Fruit fly (Drosophila melanogaster): Measurements from ENCODE around the gene CSN1b.

The CSN1b gene

DNA sequence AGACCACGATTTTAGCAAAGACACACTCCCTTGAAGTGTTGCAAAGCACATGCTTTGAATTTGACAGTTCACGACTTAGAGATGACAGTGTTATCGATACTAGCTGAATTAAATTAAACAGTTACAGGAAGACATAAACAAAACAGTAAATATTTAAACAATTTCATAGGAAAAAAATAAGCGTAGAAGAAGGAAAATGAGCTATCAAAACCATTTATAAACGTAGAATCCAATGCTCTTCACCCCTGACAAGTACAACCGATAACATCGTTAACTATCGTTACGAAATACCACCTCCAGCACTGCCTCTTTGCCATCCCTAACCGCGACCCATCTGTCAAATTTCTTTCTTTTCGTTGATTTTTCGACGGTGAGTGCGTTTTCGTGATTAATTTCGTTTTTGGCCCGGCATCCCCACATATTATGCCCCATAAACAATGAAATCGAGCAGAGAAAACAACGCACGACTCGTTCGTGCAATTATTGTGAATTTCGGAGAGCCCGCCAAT, 5.9 kb downstream of the CSN1b start, which contains the start of gene RpL26:
RpL26 (plus strand) TSS at position 106 of the 509 bp plus-strand sequence.
- TF ChIP-seq CG32264 (GFP tag; optimal IDR thresholded peaks at IDR 0.05) (peak; percentile 22), dsf (GFP tag; optimal IDR thresholded peaks at IDR 0.05; ENCODE audit: borderline replicate concordance) (peak; percentile 55), Hr78 (GFP tag; optimal IDR thresholded peaks at IDR 0.05) (no peak), h (GFP tag; optimal IDR thresholded peaks at IDR 0.05) (peak; percentile 72), GATAd (GFP tag; optimal IDR thresholded peaks at IDR 0.05) (no peak), Hr83 (GFP tag; optimal IDR thresholded peaks at IDR 0.05; ENCODE audit: poor library complexity, severe bottlenecking) (peak; percentile 27), brk (GFP tag; optimal IDR thresholded peaks at IDR 0.05) (no peak), fru (GFP tag; optimal IDR thresholded peaks at IDR 0.05) (peak; percentile 77), Mio (GFP tag; optimal IDR thresholded peaks at IDR 0.05) (peak; percentile 56), lola (GFP tag; optimal IDR thresholded peaks at IDR 0.05) (no peak), dmrt93B (GFP tag; optimal IDR thresholded peaks at IDR 0.05) (no peak), br (GFP tag; optimal IDR thresholded peaks at IDR 0.05) (no peak), OdsH (GFP tag; optimal IDR thresholded peaks at IDR 0.05) (peak; percentile 75), CG9705 (GFP tag; optimal IDR thresholded peaks at IDR 0.05) (peak; percentile 71), usp (GFP tag; optimal IDR thresholded peaks at IDR 0.05) (no peak), CrebA (GFP tag; optimal IDR thresholded peaks at IDR 0.05; ENCODE audit: borderline replicate concordance) (no peak), Vsx2 (GFP tag; optimal IDR thresholded peaks at IDR 0.05; ENCODE audit: partially characterized antibody) (no peak), Rel (GFP tag; optimal IDR thresholded peaks at IDR 0.05) (no peak), Rel (tag; optimal IDR thresholded peaks at IDR 0.05) (peak; percentile 32), HLH106 (tag; optimal IDR thresholded peaks at IDR 0.05) (peak; percentile 75), Jra (GFP tag; optimal IDR thresholded peaks at IDR 0.05) (peak; percentile 81), tai (GFP tag; optimal IDR thresholded peaks at IDR 0.05) (no peak), Dfd (GFP tag; optimal IDR thresholded peaks at IDR 0.05) (no peak), woc (GFP tag; optimal IDR thresholded peaks at IDR 0.05) (peak; percentile 84), pan (optimal IDR thresholded peaks at IDR 0.05) (no peak), foxo (GFP tag; optimal IDR thresholded peaks at IDR 0.05) (peak in 1 of 2 experiments; percentile 83), Sp1 (GFP tag; optimal IDR thresholded peaks at IDR 0.05) (peak; percentile 80), Abd-B (GFP tag; optimal IDR thresholded peaks at IDR 0.05) (no peak), sage (GFP tag; optimal IDR thresholded peaks at IDR 0.05) (no peak), N (GFP tag; optimal IDR thresholded peaks at IDR 0.05) (no peak), sv (GFP tag; optimal IDR thresholded peaks at IDR 0.05) (peak; percentile 75), Dif (GFP tag; optimal IDR thresholded peaks at IDR 0.05; ENCODE audit: partially characterized antibody) (no peak), psq (GFP tag; optimal IDR thresholded peaks at IDR 0.05) (peak; percentile 57), dl (GFP tag; optimal IDR thresholded peaks at IDR 0.05; ENCODE audit: insufficient read depth in 1 of 2, partially characterized antibody in 2 of 2) (no peak), jim (GFP tag; optimal IDR thresholded peaks at IDR 0.05) (peak; percentile 47), rgr (GFP tag; optimal IDR thresholded peaks at IDR 0.05) (peak; percentile 80), ey (GFP tag; optimal IDR thresholded peaks at IDR 0.05) (peak; percentile 76), Myc (optimal IDR thresholded peaks at IDR 0.05) (peak; percentile 24), Hnf4 (GFP tag; optimal IDR thresholded peaks at IDR 0.05) (peak; percentile 83)

DNA sequence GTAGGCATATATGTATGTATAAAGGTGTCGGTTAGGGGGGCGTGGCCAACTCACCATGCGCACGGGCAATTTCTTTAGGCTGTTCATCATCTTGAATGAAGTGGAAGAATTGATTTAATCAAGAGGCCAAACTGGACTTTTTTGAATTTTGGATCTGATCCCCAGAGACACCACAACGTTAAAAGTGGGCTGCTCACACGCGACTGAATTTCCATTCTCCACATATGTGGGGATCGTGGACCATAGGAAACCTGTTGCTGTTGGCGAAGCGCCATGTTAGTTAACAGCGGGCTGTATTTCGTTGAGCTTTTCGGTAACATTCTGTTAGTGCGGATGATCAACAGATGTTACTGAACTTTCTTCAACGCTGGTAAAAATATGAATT, 6.7 kb downstream of the CSN1b start, which contains the start of gene CG3902:
CG3902 (minus strand) TSS at position 208 of the 385 bp plus-strand sequence.
- TF ChIP-seq CG9705 (GFP tag; optimal IDR thresholded peaks at IDR 0.05) (no peak), rgr (GFP tag; optimal IDR thresholded peaks at IDR 0.05) (peak; percentile 49), Sp1 (GFP tag; optimal IDR thresholded peaks at IDR 0.05) (peak; percentile 53), CrebA (GFP tag; optimal IDR thresholded peaks at IDR 0.05; ENCODE audit: borderline replicate concordance) (no peak), Mio (GFP tag; optimal IDR thresholded peaks at IDR 0.05) (no peak), jim (GFP tag; optimal IDR thresholded peaks at IDR 0.05) (no peak), ey (GFP tag; optimal IDR thresholded peaks at IDR 0.05) (peak; percentile 9), N (GFP tag; optimal IDR thresholded peaks at IDR 0.05) (no peak), Hr78 (GFP tag; optimal IDR thresholded peaks at IDR 0.05) (no peak), usp (GFP tag; optimal IDR thresholded peaks at IDR 0.05) (no peak), pan (optimal IDR thresholded peaks at IDR 0.05) (no peak), Hr83 (GFP tag; optimal IDR thresholded peaks at IDR 0.05; ENCODE audit: poor library complexity, severe bottlenecking) (peak; percentile 27), tai (GFP tag; optimal IDR thresholded peaks at IDR 0.05) (no peak), HLH106 (tag; optimal IDR thresholded peaks at IDR 0.05) (no peak), h (GFP tag; optimal IDR thresholded peaks at IDR 0.05) (peak; percentile 94), lola (GFP tag; optimal IDR thresholded peaks at IDR 0.05) (no peak), woc (GFP tag; optimal IDR thresholded peaks at IDR 0.05) (no peak), Myc (optimal IDR thresholded peaks at IDR 0.05) (no peak), foxo (GFP tag; optimal IDR thresholded peaks at IDR 0.05) (no peak), Hnf4 (GFP tag; optimal IDR thresholded peaks at IDR 0.05) (peak; percentile 43), fru (GFP tag; optimal IDR thresholded peaks at IDR 0.05) (peak; percentile 1), dl (GFP tag; optimal IDR thresholded peaks at IDR 0.05; ENCODE audit: insufficient read depth in 1 of 2, partially characterized antibody in 2 of 2) (no peak), dmrt93B (GFP tag; optimal IDR thresholded peaks at IDR 0.05) (no peak), Rel (GFP tag; optimal IDR thresholded peaks at IDR 0.05) (no peak), Rel (tag; optimal IDR thresholded peaks at IDR 0.05) (peak; percentile 34), CG32264 (GFP tag; optimal IDR thresholded peaks at IDR 0.05) (no peak), sage (GFP tag; optimal IDR thresholded peaks at IDR 0.05) (no peak), Abd-B (GFP tag; optimal IDR thresholded peaks at IDR 0.05) (no peak), GATAd (GFP tag; optimal IDR thresholded peaks at IDR 0.05) (no peak), Vsx2 (GFP tag; optimal IDR thresholded peaks at IDR 0.05; ENCODE audit: partially characterized antibody) (no peak), Jra (GFP tag; optimal IDR thresholded peaks at IDR 0.05) (no peak), Dif (GFP tag; optimal IDR thresholded peaks at IDR 0.05; ENCODE audit: partially characterized antibody) (peak; percentile 82), OdsH (GFP tag; optimal IDR thresholded peaks at IDR 0.05) (no peak), Dfd (GFP tag; optimal IDR thresholded peaks at IDR 0.05) (no peak), sv (GFP tag; optimal IDR thresholded peaks at IDR 0.05) (no peak), dsf (GFP tag; optimal IDR thresholded peaks at IDR 0.05; ENCODE audit: borderline replicate concordance) (no peak), psq (GFP tag; optimal IDR thresholded peaks at IDR 0.05) (no peak), brk (GFP tag; optimal IDR thresholded peaks at IDR 0.05) (peak; percentile 80), br (GFP tag; optimal IDR thresholded peaks at IDR 0.05) (peak; percentile 22)
